Worm (Caenorhabditis elegans) whole organism, L3 larva: ENCODE results near the gene rec-8.

Experiments used
- R02D3.7 ChIP-seq: fragments of 150-350 bp; optimal IDR thresholded peaks from 2 replicates; lab custom pipeline; 2014; ENCODE audit warnings: missing biosample characterization, missing genetic modification characterization
- ZK546.5 ChIP-seq: sonication (generic microtip); optimal IDR thresholded peaks from 2 replicates; lab custom pipeline; 2017; ENCODE audit warnings: missing biosample characterization, missing genetic modification characterization
- aly-2 ChIP-seq: fragments of 150-350 bp; optimal IDR thresholded peaks from 2 replicates; lab custom pipeline; 2014; ENCODE audit warnings: missing biosample characterization, missing genetic modification characterization
- ama-1 ChIP-seq: fragments of 150-350 bp; optimal IDR thresholded peaks from 2 replicates; lab custom pipeline; 2018
- ceh-28 ChIP-seq: fragments of 150-350 bp; optimal IDR thresholded peaks from 2 replicates; lab custom pipeline; 2014; ENCODE audit warnings: missing biosample characterization, missing genetic modification reagents, missing genetic modification characterization
- ceh-82 ChIP-seq: fragments of 150-350 bp; optimal IDR thresholded peaks from 2 replicates; lab custom pipeline; 2014; ENCODE audit warnings: missing biosample characterization, missing genetic modification characterization
- ceh-9 ChIP-seq: sonication (generic microtip); optimal IDR thresholded peaks from 2 replicates; lab custom pipeline; 2018; ENCODE audit warnings: missing biosample characterization, missing genetic modification characterization
- daf-12 ChIP-seq: fragments of 150-350 bp; optimal IDR thresholded peaks from 2 replicates; lab custom pipeline; 2014; ENCODE audit warnings: missing biosample characterization, missing genetic modification reagents, missing genetic modification characterization
- egl-27 ChIP-seq: sonication (generic microtip); optimal IDR thresholded peaks from 4 replicates; lab custom pipeline; 2017; ENCODE audit warnings: missing biosample characterization, missing genetic modification reagents, missing genetic modification characterization
- egl-5 ChIP-seq: fragments of 150-350 bp; optimal IDR thresholded peaks from 2 replicates; lab custom pipeline; 2017; ENCODE audit warnings: missing biosample characterization, missing genetic modification reagents, missing genetic modification characterization, inconsistent platforms
- elt-1 ChIP-seq: fragments of 150-350 bp; optimal IDR thresholded peaks from 2 replicates; lab custom pipeline; 2014; ENCODE audit warnings: missing biosample characterization, missing genetic modification characterization
- elt-2 ChIP-seq: sonication (generic microtip); optimal IDR thresholded peaks from 2 replicates; lab custom pipeline; 2016; ENCODE audit warnings: missing genetic modification reagents, mild to moderate bottlenecking, missing genetic modification characterization, missing compliant biosample characterization
- elt-3 ChIP-seq, 3 experiments: fragments of 150-350 bp in 1 of 3; sonication (generic microtip) in 2 of 3; optimal IDR thresholded peaks; 2 replicates in 2 of 3; 4 replicates in 1 of 3; lab custom pipeline; 2014 to 2017; ENCODE audit warnings: missing biosample characterization in 3 of 3, missing genetic modification characterization in 3 of 3
- eor-1 ChIP-seq, 2 experiments: fragments of 150-350 bp; optimal IDR thresholded peaks; 2 replicates each; lab custom pipeline; 2014 to 2018; ENCODE audit warnings: missing biosample characterization in 2 of 2, missing genetic modification characterization in 2 of 2
- fkh-10 ChIP-seq: sonication (generic microtip); optimal IDR thresholded peaks from 2 replicates; lab custom pipeline; 2017; ENCODE audit warnings: missing biosample characterization, missing genetic modification reagents, missing genetic modification characterization
- fkh-2 ChIP-seq: fragments of 150-350 bp; optimal IDR thresholded peaks from 2 replicates; lab custom pipeline; 2014; ENCODE audit warnings: missing biosample characterization, missing genetic modification reagents, missing genetic modification characterization
- hmg-11 ChIP-seq: sonication (generic microtip); optimal IDR thresholded peaks from 2 replicates; lab custom pipeline; 2016; ENCODE audit warnings: missing genetic modification characterization, missing compliant biosample characterization
- jun-1 ChIP-seq: fragments of 150-350 bp; optimal IDR thresholded peaks from 2 replicates; lab custom pipeline; 2014; ENCODE audit warnings: missing biosample characterization, missing genetic modification reagents, missing genetic modification characterization
- lin-15B ChIP-seq: fragments of 150-350 bp; optimal IDR thresholded peaks from 2 replicates; lab custom pipeline; 2014; ENCODE audit warnings: missing biosample characterization, missing genetic modification characterization
- lin-39 ChIP-seq: fragments of 150-350 bp; optimal IDR thresholded peaks from 2 replicates; lab custom pipeline; 2018; ENCODE audit warnings: missing biosample characterization, missing genetic modification reagents, missing genetic modification characterization
- lsy-12 ChIP-seq: sonication (generic microtip); optimal IDR thresholded peaks from 2 replicates; lab custom pipeline; 2016; ENCODE audit warnings: mild to moderate bottlenecking, missing genetic modification characterization, missing compliant biosample characterization
- mdl-1 ChIP-seq: fragments of 150-350 bp; optimal IDR thresholded peaks from 2 replicates; lab custom pipeline; 2014; ENCODE audit warnings: missing biosample characterization, missing genetic modification characterization
- mml-1 ChIP-seq: fragments of 150-350 bp; sonication (generic microtip); optimal IDR thresholded peaks from 3 replicates; lab custom pipeline; 2014; ENCODE audit warnings: missing biosample characterization, missing genetic modification characterization
- nfya-1 ChIP-seq: sonication (generic microtip); optimal IDR thresholded peaks from 2 replicates; lab custom pipeline; 2017; ENCODE audit warnings: missing genetic modification characterization, mild to moderate bottlenecking, missing compliant biosample characterization, antibody characterized with exemption, moderate library complexity; ENCODE audit not compliant: insufficient read depth
- nhr-11 ChIP-seq: fragments of 150-350 bp; optimal IDR thresholded peaks from 2 replicates; lab custom pipeline; 2014; ENCODE audit warnings: missing biosample characterization, missing genetic modification characterization
- nhr-12 ChIP-seq: fragments of 150-350 bp; optimal IDR thresholded peaks from 2 replicates; lab custom pipeline; 2014; ENCODE audit warnings: missing biosample characterization, missing genetic modification characterization
- nhr-23 ChIP-seq: fragments of 150-350 bp; optimal IDR thresholded peaks from 2 replicates; lab custom pipeline; 2014; ENCODE audit warnings: missing biosample characterization, missing genetic modification reagents, missing genetic modification characterization
- nhr-237 ChIP-seq: fragments of 150-350 bp; optimal IDR thresholded peaks from 2 replicates; lab custom pipeline; 2014; ENCODE audit warnings: missing biosample characterization, missing genetic modification characterization
- nhr-28 ChIP-seq: fragments of 150-350 bp; optimal IDR thresholded peaks from 2 replicates; lab custom pipeline; 2014; ENCODE audit warnings: missing biosample characterization, missing genetic modification characterization
- nhr-43 ChIP-seq: sonication (generic microtip); optimal IDR thresholded peaks from 2 replicates; lab custom pipeline; 2016; ENCODE audit warnings: mild to moderate bottlenecking, missing genetic modification characterization, missing compliant biosample characterization; ENCODE audit not compliant: poor library complexity, severe bottlenecking
- nhr-67 ChIP-seq: fragments of 150-350 bp; optimal IDR thresholded peaks from 2 replicates; lab custom pipeline; 2014; ENCODE audit warnings: missing biosample characterization, missing genetic modification characterization
- nhr-76 ChIP-seq: fragments of 150-350 bp; sonication (generic microtip); optimal IDR thresholded peaks from 5 replicates; lab custom pipeline; 2014; ENCODE audit warnings: missing biosample characterization, missing genetic modification characterization
- nhr-77 ChIP-seq: fragments of 150-350 bp; optimal IDR thresholded peaks from 2 replicates; lab custom pipeline; 2014; ENCODE audit warnings: missing biosample characterization, missing genetic modification characterization
- pha-4 ChIP-seq: fragments of 150-350 bp; optimal IDR thresholded peaks from 2 replicates; lab custom pipeline; 2014; ENCODE audit warnings: missing biosample characterization, missing genetic modification reagents, missing genetic modification characterization
- pqm-1 ChIP-seq: fragments of 150-350 bp; optimal IDR thresholded peaks from 2 replicates; lab custom pipeline; 2017; ENCODE audit warnings: missing biosample characterization, missing genetic modification characterization, inconsistent platforms
- sea-2 ChIP-seq: fragments of 150-350 bp; sonication (generic microtip); optimal IDR thresholded peaks from 4 replicates; lab custom pipeline; 2014; ENCODE audit warnings: missing biosample characterization, missing genetic modification reagents, missing genetic modification characterization
- skn-1 ChIP-seq: fragments of 150-350 bp; optimal IDR thresholded peaks from 2 replicates; lab custom pipeline; 2014; ENCODE audit warnings: missing biosample characterization, missing genetic modification characterization
- snpc-4 ChIP-seq: fragments of 150-350 bp; optimal IDR thresholded peaks from 2 replicates; lab custom pipeline; 2014; ENCODE audit warnings: missing biosample characterization, missing genetic modification characterization
- tbx-2 ChIP-seq: sonication (generic microtip); optimal IDR thresholded peaks from 2 replicates; lab custom pipeline; 2016; ENCODE audit warnings: mild to moderate bottlenecking, missing genetic modification characterization, missing compliant biosample characterization
- unc-39 ChIP-seq: sonication (generic microtip); optimal IDR thresholded peaks from 4 replicates; lab custom pipeline; 2017; ENCODE audit warnings: missing biosample characterization, missing genetic modification characterization
- unc-62 ChIP-seq: fragments of 150-350 bp; sonication (generic microtip); optimal IDR thresholded peaks from 4 replicates; lab custom pipeline; 2014; ENCODE audit warnings: missing biosample characterization, missing genetic modification reagents, missing genetic modification characterization
- zag-1 ChIP-seq: fragments of 150-350 bp; optimal IDR thresholded peaks from 2 replicates; lab custom pipeline; 2014; ENCODE audit warnings: missing biosample characterization, missing genetic modification characterization
- ztf-11 ChIP-seq: fragments of 150-350 bp; optimal IDR thresholded peaks from 2 replicates; lab custom pipeline; 2014; ENCODE audit warnings: missing biosample characterization, missing genetic modification characterization
- ztf-4 ChIP-seq: fragments of 150-350 bp; optimal IDR thresholded peaks from 2 replicates; lab custom pipeline; 2014; ENCODE audit warnings: missing biosample characterization, missing genetic modification characterization

Gene rec-8

DNA sequence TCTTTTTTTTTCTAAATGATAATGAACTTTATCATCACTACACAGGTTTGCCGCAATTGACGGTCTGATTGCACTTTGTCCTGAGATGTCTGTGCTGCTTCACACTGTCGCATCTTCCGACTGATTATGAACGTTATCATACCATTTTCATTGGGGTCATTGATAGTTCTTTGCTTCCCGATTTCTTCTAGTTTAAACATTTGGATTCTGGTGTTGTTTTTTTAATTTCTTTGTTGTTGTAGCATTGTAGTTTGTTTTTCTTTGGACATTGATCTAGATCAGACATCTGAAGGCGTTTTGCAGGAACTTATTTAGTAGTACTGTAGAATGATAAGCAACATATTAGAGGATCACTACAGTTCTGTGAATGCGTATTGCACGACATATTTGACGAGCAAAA is 34.2 kb downstream of the rec-8 start (continued):
- no peak for TF ChIP-seq daf-12 (tag; lab: Kevin White, UChicago)
- TF ChIP-seq mdl-1 (tag; lab: Kevin White, UChicago), result no peak
- no peak for TF ChIP-seq hmg-11 (tag; lab: Kevin White, UChicago)
- no peak for TF ChIP-seq nhr-67 (tag; lab: Kevin White, UChicago)
- peak; percentile 61 for TF ChIP-seq ceh-28 (tag; lab: Kevin White, UChicago)
- no peak for TF ChIP-seq egl-5 (tag; lab: Kevin White, UChicago)
- no peak for TF ChIP-seq nhr-28 (tag; lab: Kevin White, UChicago)
- no peak for TF ChIP-seq fkh-2 (tag; lab: Kevin White, UChicago)
- no peak for TF ChIP-seq ztf-4 (tag; lab: Kevin White, UChicago)
- TF ChIP-seq ceh-82 (tag; lab: Kevin White, UChicago), result no peak
- TF ChIP-seq elt-3 (tag; optimal IDR thresholded peaks at IDR 0.05; lab: Kevin White, UChicago), result peak; percentile 36 to 77 (median 50)
- TF ChIP-seq unc-39 (tag; lab: Kevin White, UChicago), result no peak
- TF ChIP-seq lsy-12 (tag; lab: Kevin White, UChicago), result peak; percentile 27
- peak; percentile 83 for TF ChIP-seq nhr-43 (tag; lab: Kevin White, UChicago)

DNA sequence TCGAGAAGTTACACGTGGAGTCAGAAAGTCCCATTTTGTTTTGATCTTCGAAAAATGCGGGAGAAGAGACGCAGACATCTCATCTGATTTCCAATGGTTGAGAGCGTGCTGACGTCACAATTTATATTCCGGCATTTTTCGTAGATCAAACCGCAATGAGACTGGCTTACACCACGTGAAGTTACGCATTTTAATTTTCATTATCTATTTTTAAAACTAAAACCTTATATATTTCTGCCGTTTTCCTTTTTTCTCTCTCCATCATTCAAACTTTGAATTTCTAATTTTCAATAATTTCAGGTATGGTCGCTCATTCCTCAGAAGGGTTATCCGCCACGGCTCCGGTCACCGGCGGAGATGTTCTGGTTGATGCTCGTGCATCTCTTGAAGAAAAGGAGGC is 37.6 kb downstream of the rec-8 start, which contains the start of gene fat-1:
Gene fat-1 (plus strand): TSS at position 301 of the 400 bp plus-strand sequence.
- TF ChIP-seq nhr-77 (tag; lab: Kevin White, UChicago) (no peak), mml-1 (no peak), aly-2 (tag; lab: Kevin White, UChicago) (no peak), elt-2 (tag; lab: Kevin White, UChicago) (no peak), elt-1 (no peak), ceh-82 (tag; lab: Kevin White, UChicago) (no peak), nhr-28 (tag; lab: Kevin White, UChicago) (no peak), elt-3 (tag; optimal IDR thresholded peaks at IDR 0.05; lab: Kevin White, UChicago) (no peak), unc-62 (GFP tag; lab: Kevin White, UChicago) (no peak), jun-1 (tag; lab: Kevin White, UChicago) (no peak), ama-1 (lab: Kevin White, UChicago) (no peak), tbx-2 (tag; lab: Kevin White, UChicago) (no peak), hmg-11 (tag; lab: Kevin White, UChicago) (no peak), nfya-1 (tag; lab: Kevin White, UChicago) (no peak), ztf-4 (tag; lab: Kevin White, UChicago) (no peak), ceh-9 (no peak), egl-5 (tag; lab: Kevin White, UChicago) (no peak), egl-27 (tag; lab: Kevin White, UChicago) (no peak)
- TF ChIP-seq, all 47 proteins: peak for 0

DNA sequence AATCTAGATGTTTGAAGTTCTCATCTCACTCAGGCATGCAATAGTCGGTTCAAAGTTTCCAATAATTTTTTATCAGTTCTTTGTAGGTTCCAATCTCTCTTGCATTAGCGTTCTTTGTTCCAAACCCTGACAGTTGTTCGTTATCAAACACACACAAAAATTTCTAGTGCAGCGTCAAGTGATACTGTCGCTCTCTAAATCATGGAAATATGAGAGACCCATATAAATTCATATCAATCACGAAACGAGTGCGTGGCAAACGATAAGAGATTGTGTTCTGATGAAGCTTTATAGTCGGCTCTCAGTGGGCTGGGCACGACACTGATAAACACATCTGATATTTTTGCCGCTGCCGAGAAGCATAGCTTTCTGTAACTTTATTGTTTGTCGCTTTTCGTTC is 38.8 kb downstream of the rec-8 start:
- TF ChIP-seq skn-1 (tag; lab: Kevin White, UChicago), result no peak
- no peak for TF ChIP-seq fkh-2 (tag; lab: Kevin White, UChicago)
- no peak for TF ChIP-seq nhr-23 (tag; lab: Kevin White, UChicago)
- TF ChIP-seq pha-4 (tag; lab: Kevin White, UChicago), result no peak
- no peak for TF ChIP-seq ama-1 (lab: Kevin White, UChicago)
- TF ChIP-seq lin-39 (tag; lab: Kevin White, UChicago), result no peak
- peak; percentile 82 for TF ChIP-seq jun-1 (tag; lab: Kevin White, UChicago)
- TF ChIP-seq lsy-12 (tag; lab: Kevin White, UChicago), result no peak
- TF ChIP-seq nfya-1 (tag; lab: Kevin White, UChicago), result no peak
- TF ChIP-seq pqm-1 (tag; lab: Kevin White, UChicago), result peak; percentile 96
- TF ChIP-seq ZK546.5, result no peak
- TF ChIP-seq ztf-4 (tag; lab: Kevin White, UChicago), result no peak
- TF ChIP-seq elt-1, result no peak
- TF ChIP-seq mml-1, result no peak
- TF ChIP-seq ceh-9, result no peak
- TF ChIP-seq daf-12 (tag; lab: Kevin White, UChicago), result no peak
- TF ChIP-seq nhr-237 (tag; lab: Kevin White, UChicago), result no peak
- no peak for TF ChIP-seq aly-2 (tag; lab: Kevin White, UChicago)
- TF ChIP-seq hmg-11 (tag; lab: Kevin White, UChicago), result peak; percentile 15
- no peak for TF ChIP-seq lin-15B (tag; lab: Kevin White, UChicago)
- TF ChIP-seq mdl-1 (tag; lab: Kevin White, UChicago), result peak; percentile 3
- no peak for TF ChIP-seq tbx-2 (tag; lab: Kevin White, UChicago)
- TF ChIP-seq nhr-12 (tag; lab: Kevin White, UChicago), result no peak
- no peak for TF ChIP-seq fkh-10 (GFP tag; lab: Kevin White, UChicago)
- TF ChIP-seq nhr-43 (tag; lab: Kevin White, UChicago), result peak; percentile 46
- no peak for TF ChIP-seq sea-2 (GFP tag; lab: Kevin White, UChicago)
- TF ChIP-seq zag-1 (tag; lab: Kevin White, UChicago), result no peak
- no peak for TF ChIP-seq nhr-28 (tag; lab: Kevin White, UChicago)
- TF ChIP-seq egl-27 (tag; lab: Kevin White, UChicago), result no peak
- no peak for TF ChIP-seq egl-5 (tag; lab: Kevin White, UChicago)
- no peak for TF ChIP-seq ztf-11 (tag; lab: Kevin White, UChicago)
- no peak for TF ChIP-seq nhr-67 (tag; lab: Kevin White, UChicago)
- no peak for TF ChIP-seq R02D3.7 (tag; lab: Kevin White, UChicago)
- TF ChIP-seq unc-39 (tag; lab: Kevin White, UChicago), result no peak
- TF ChIP-seq nhr-11 (tag; lab: Kevin White, UChicago), result no peak
- TF ChIP-seq nhr-76, result no peak
- TF ChIP-seq eor-1 (tag; optimal IDR thresholded peaks at IDR 0.05; lab: Kevin White, UChicago), result no peak
- no peak for TF ChIP-seq nhr-77 (tag; lab: Kevin White, UChicago)
- no peak for TF ChIP-seq snpc-4 (tag; lab: Kevin White, UChicago)
- peak in 1 of 3 experiments; percentile 46 for TF ChIP-seq elt-3 (tag; optimal IDR thresholded peaks at IDR 0.05; lab: Kevin White, UChicago)
- TF ChIP-seq unc-62 (GFP tag; lab: Kevin White, UChicago), result no peak
- no peak for TF ChIP-seq ceh-28 (tag; lab: Kevin White, UChicago)
- TF ChIP-seq ceh-82 (tag; lab: Kevin White, UChicago), result no peak
